Fruit fly (Drosophila melanogaster) whole organism, embryonic: Measurements from ENCODE around the gene CG8176.

Experiments
- Antp ChIP-seq: fragments of 200-800 bp; sonication (Bioruptor generic); optimal IDR thresholded peaks from 3 replicates; lab custom pipeline; 2016; ENCODE audit warnings: missing biosample characterization, missing genetic modification characterization
- Atf3 ChIP-seq: fragments of 200-800 bp; sonication (Bioruptor generic); optimal IDR thresholded peaks from 3 replicates; lab custom pipeline; 2016; ENCODE audit warnings: missing biosample characterization, missing genetic modification characterization
- Atf6 ChIP-seq: fragments of 200-800 bp; sonication (Bioruptor generic); IDR thresholded peaks from 2 replicates; pipeline ENCODE4 v1.3.6; 2022; ENCODE audit warnings: missing biosample characterization, missing genetic modification characterization
- Awh ChIP-seq: fragments of 200-800 bp; sonication (Bioruptor generic); IDR thresholded peaks from 2 replicates; pipeline ENCODE4, ENCODE4 v1.3.6; 2022; ENCODE audit warnings: missing biosample characterization, missing genetic modification characterization
- BEAF-32 ChIP-seq: fragments of 200-800 bp; sonication (Bioruptor generic); optimal IDR thresholded peaks from 3 replicates; lab custom pipeline; 2017; ENCODE audit warnings: missing biosample characterization, missing genetic modification characterization, mild to moderate bottlenecking, moderate library complexity, missing genetic modification reagents
- BtbVII ChIP-seq: fragments of 200-800 bp; sonication (Bioruptor generic); optimal IDR thresholded peaks from 3 replicates; lab custom pipeline; 2017; ENCODE audit warnings: missing biosample characterization, mild to moderate bottlenecking, missing genetic modification characterization
- CG1024 ChIP-seq: fragments of 200-800 bp; sonication (Bioruptor generic); IDR thresholded peaks from 2 replicates; pipeline ENCODE4 v1.3.6; 2022; ENCODE audit warnings: missing biosample characterization, missing genetic modification characterization
- CG10274 ChIP-seq: fragments of 200-800 bp; sonication (Bioruptor generic); optimal IDR thresholded peaks from 3 replicates; lab custom pipeline; 2017; ENCODE audit warnings: missing biosample characterization, mild to moderate bottlenecking, missing genetic modification characterization
- CG10959 ChIP-seq: fragments of 200-800 bp; sonication (Bioruptor generic); IDR thresholded peaks from 2 replicates; pipeline ENCODE4 v1.3.6; 2022; ENCODE audit warnings: missing biosample characterization, missing genetic modification characterization
- CG11456 ChIP-seq: fragments of 200-800 bp; sonication (Bioruptor generic); IDR thresholded peaks from 3 replicates; pipeline ENCODE4 v1.3.6; 2022; ENCODE audit warnings: missing biosample characterization, missing genetic modification characterization
- CG12942 ChIP-seq: fragments of 200-800 bp; sonication (Bioruptor generic); optimal IDR thresholded peaks from 3 replicates; lab custom pipeline; 2016; ENCODE audit warnings: missing biosample characterization, missing genetic modification characterization
- CG14050 ChIP-seq: fragments of 200-800 bp; sonication (Bioruptor generic); IDR thresholded peaks from 3 replicates; pipeline ENCODE4 v1.3.6; 2022; ENCODE audit warnings: missing biosample characterization, missing genetic modification characterization
- CG14965 ChIP-seq: fragments of 200-800 bp; sonication (Bioruptor generic); optimal IDR thresholded peaks from 2 replicates; lab custom pipeline; 2016; ENCODE audit warnings: missing biosample characterization, missing genetic modification characterization, borderline replicate concordance
- CG15696 ChIP-seq: fragments of 200-800 bp; sonication (Bioruptor generic); optimal IDR thresholded peaks from 2 replicates; lab custom pipeline; 2019; ENCODE audit warnings: missing biosample characterization, mild to moderate bottlenecking, missing genetic modification characterization, moderate library complexity
- CG4707 ChIP-seq: fragments of 200-800 bp; sonication (Bioruptor generic); optimal IDR thresholded peaks from 2 replicates; lab custom pipeline; 2018; ENCODE audit warnings: missing biosample characterization, mild to moderate bottlenecking, missing genetic modification characterization, moderate library complexity
- Camta ChIP-seq: fragments of 200-800 bp; sonication (Bioruptor generic); optimal IDR thresholded peaks from 2 replicates; lab custom pipeline; 2016; ENCODE audit warnings: missing biosample characterization, missing genetic modification characterization
- Eip74EF ChIP-seq, 2 experiments: fragments of 200-800 bp in 1 of 2; fragments of >200 bp in 1 of 2; sonication (Bioruptor generic) in 1 of 2; optimal IDR thresholded peaks; 2 replicates each; lab custom pipeline; 2017 to 2019; ENCODE audit warnings: missing biosample characterization in 2 of 2, missing genetic modification characterization in 2 of 2, mild to moderate bottlenecking in 1 of 2, moderate library complexity in 1 of 2
- Fer3 ChIP-seq: fragments of 200-800 bp; sonication (Bioruptor generic); optimal IDR thresholded peaks from 2 replicates; lab custom pipeline; 2018; ENCODE audit warnings: missing biosample characterization, mild to moderate bottlenecking, missing genetic modification characterization, moderate library complexity
- HHEX ChIP-seq: fragments of 200-800 bp; sonication (Bioruptor generic); optimal IDR thresholded peaks from 3 replicates; lab custom pipeline; 2017; ENCODE audit warnings: missing biosample characterization, mild to moderate bottlenecking, missing genetic modification characterization, missing genetic modification reagents
- Hr3 ChIP-seq: fragments of 200-800 bp; sonication (Bioruptor generic); optimal IDR thresholded peaks from 3 replicates; lab custom pipeline; 2016; ENCODE audit warnings: missing biosample characterization, missing genetic modification characterization
- Hr51 ChIP-seq, 2 experiments: fragments of 200-800 bp; sonication (Bioruptor generic); optimal IDR thresholded peaks; 2 replicates in 1 of 2; 3 replicates in 1 of 2; lab custom pipeline; 2016 to 2018; ENCODE audit warnings: missing biosample characterization in 2 of 2, missing genetic modification characterization in 2 of 2, mild to moderate bottlenecking in 1 of 2, moderate library complexity in 1 of 2
- NC2β ChIP-seq: fragments of 200-800 bp; sonication (Bioruptor generic); optimal IDR thresholded peaks from 2 replicates; lab custom pipeline; 2016; ENCODE audit warnings: missing biosample characterization, missing genetic modification characterization
- Sin3A ChIP-seq: fragments of >200 bp; optimal IDR thresholded peaks from 2 replicates; lab custom pipeline; 2018
- Sox102F ChIP-seq: fragments of 200-800 bp; sonication (Bioruptor generic); optimal IDR thresholded peaks from 2 replicates; lab custom pipeline; 2018; ENCODE audit warnings: missing biosample characterization, mild to moderate bottlenecking, missing genetic modification characterization, moderate library complexity
- Sry-β ChIP-seq: fragments of 200-800 bp; sonication (Bioruptor generic); optimal IDR thresholded peaks from 2 replicates; lab custom pipeline; 2018; ENCODE audit warnings: missing biosample characterization, mild to moderate bottlenecking, missing genetic modification characterization, moderate library complexity
- Ssrp ChIP-seq: fragments of 200-800 bp; sonication (Bioruptor generic); optimal IDR thresholded peaks from 2 replicates; lab custom pipeline; 2018; ENCODE audit warnings: missing biosample characterization, mild to moderate bottlenecking, missing genetic modification characterization, moderate library complexity
- ab ChIP-seq: fragments of 200-800 bp; sonication (Bioruptor generic); optimal IDR thresholded peaks from 2 replicates; lab custom pipeline; 2016; ENCODE audit warnings: missing biosample characterization, missing genetic modification characterization
- bab2 ChIP-seq: fragments of 200-800 bp; sonication (Bioruptor generic); optimal IDR thresholded peaks from 2 replicates; lab custom pipeline; 2016; ENCODE audit warnings: missing biosample characterization, missing genetic modification characterization
- dmrt99B ChIP-seq: fragments of 200-800 bp; sonication (Bioruptor generic); optimal IDR thresholded peaks from 2 replicates; lab custom pipeline; 2018; ENCODE audit warnings: missing biosample characterization, mild to moderate bottlenecking, missing genetic modification characterization, moderate library complexity
- en ChIP-seq: fragments of 200-800 bp; sonication (Bioruptor generic); optimal IDR thresholded peaks from 2 replicates; lab custom pipeline; 2016; ENCODE audit warnings: missing biosample characterization, missing genetic modification characterization
- esg ChIP-seq: fragments of 200-800 bp; sonication (Bioruptor generic); conservative IDR thresholded peaks from 2 replicates; pipeline ENCODE4 v1.3.6; 2022; ENCODE audit warnings: missing biosample characterization, missing genetic modification characterization
- ewg ChIP-seq: fragments of 200-800 bp; sonication (Bioruptor generic); optimal IDR thresholded peaks from 3 replicates; lab custom pipeline; 2017; ENCODE audit warnings: mild to moderate bottlenecking, missing biosample characterization, missing genetic modification reagents, missing genetic modification characterization
- exex ChIP-seq: fragments of 200-800 bp; sonication (Bioruptor generic); optimal IDR thresholded peaks from 4 replicates; lab custom pipeline; 2018; ENCODE audit warnings: missing biosample characterization, mild to moderate bottlenecking, missing genetic modification characterization, moderate library complexity
- fd3F ChIP-seq: fragments of 200-800 bp; sonication (Bioruptor generic); optimal IDR thresholded peaks from 2 replicates; lab custom pipeline; 2018; ENCODE audit warnings: missing biosample characterization, mild to moderate bottlenecking, missing genetic modification characterization, moderate library complexity
- fu2 ChIP-seq: fragments of 200-800 bp; sonication (Bioruptor generic); optimal IDR thresholded peaks from 2 replicates; lab custom pipeline; 2016; ENCODE audit warnings: missing biosample characterization, missing genetic modification characterization
- gem ChIP-seq: fragments of 200-800 bp; sonication (Bioruptor generic); optimal IDR thresholded peaks from 2 replicates; lab custom pipeline; 2019; ENCODE audit warnings: missing biosample characterization, mild to moderate bottlenecking, missing genetic modification characterization, moderate library complexity
- her ChIP-seq: fragments of 200-800 bp; sonication (Bioruptor generic); optimal IDR thresholded peaks from 2 replicates; lab custom pipeline; 2016; ENCODE audit warnings: missing biosample characterization, missing genetic modification characterization
- hth ChIP-seq: fragments of >200 bp; optimal IDR thresholded peaks from 2 replicates; lab custom pipeline; 2017; ENCODE audit warnings: inconsistent platforms
- inv ChIP-seq: fragments of 200-800 bp; sonication (Bioruptor generic); IDR thresholded peaks from 2 replicates; pipeline ENCODE4 v1.3.6; 2022; ENCODE audit warnings: missing biosample characterization, missing genetic modification characterization; ENCODE audit not compliant: partially characterized antibody
- kah ChIP-seq: fragments of 200-800 bp; sonication (Bioruptor generic); optimal IDR thresholded peaks from 2 replicates; lab custom pipeline; 2018; ENCODE audit warnings: missing biosample characterization, mild to moderate bottlenecking, missing genetic modification characterization
- kni ChIP-seq: fragments of 200-800 bp; sonication (Bioruptor generic); optimal IDR thresholded peaks from 3 replicates; lab custom pipeline; 2017; ENCODE audit warnings: mild to moderate bottlenecking, missing biosample characterization, missing genetic modification reagents, missing genetic modification characterization
- lola ChIP-seq, 3 experiments: fragments of >200 bp in 2 of 3; fragments of 200-800 bp in 1 of 3; sonication (Bioruptor generic) in 1 of 3; optimal IDR thresholded peaks; 2 replicates each; lab custom pipeline; 2017 to 2019; ENCODE audit warnings: missing biosample characterization in 3 of 3, missing genetic modification characterization in 3 of 3, mild to moderate bottlenecking in 1 of 3, moderate library complexity in 1 of 3
- pros ChIP-seq: fragments of 200-800 bp; sonication (Bioruptor generic); optimal IDR thresholded peaks from 3 replicates; lab custom pipeline; 2019; ENCODE audit warnings: missing biosample characterization, mild to moderate bottlenecking, missing genetic modification characterization, moderate library complexity
- sc ChIP-seq, 3 experiments: fragments of >200 bp in 2 of 3; fragments of 200-800 bp in 1 of 3; sonication (Bioruptor generic) in 1 of 3; optimal IDR thresholded peaks; 2 replicates in 2 of 3; 3 replicates in 1 of 3; lab custom pipeline; 2017; ENCODE audit warnings: mild to moderate bottlenecking in 1 of 3, missing biosample characterization in 1 of 3, missing genetic modification characterization in 1 of 3, missing genetic modification reagents in 1 of 3
- ssp ChIP-seq: fragments of 200-800 bp; sonication (Bioruptor generic); IDR thresholded peaks from 2 replicates; pipeline ENCODE4 v1.3.6; 2022; ENCODE audit warnings: missing biosample characterization, missing genetic modification characterization
- tup ChIP-seq: fragments of 200-800 bp; sonication (Bioruptor generic); optimal IDR thresholded peaks from 2 replicates; lab custom pipeline; 2016; ENCODE audit warnings: missing biosample characterization, mild to moderate bottlenecking, missing genetic modification characterization, moderate library complexity
- zf30C ChIP-seq: fragments of 200-800 bp; sonication (Bioruptor generic); optimal IDR thresholded peaks from 3 replicates; lab custom pipeline; 2018; ENCODE audit warnings: missing biosample characterization, mild to moderate bottlenecking, missing genetic modification characterization
- zfh1 ChIP-seq: fragments of 200-800 bp; sonication (Bioruptor generic); IDR thresholded peaks from 3 replicates; pipeline ENCODE4 v1.3.6; 2022; ENCODE audit warnings: missing biosample characterization, missing genetic modification characterization

The CG8176 gene

DNA sequence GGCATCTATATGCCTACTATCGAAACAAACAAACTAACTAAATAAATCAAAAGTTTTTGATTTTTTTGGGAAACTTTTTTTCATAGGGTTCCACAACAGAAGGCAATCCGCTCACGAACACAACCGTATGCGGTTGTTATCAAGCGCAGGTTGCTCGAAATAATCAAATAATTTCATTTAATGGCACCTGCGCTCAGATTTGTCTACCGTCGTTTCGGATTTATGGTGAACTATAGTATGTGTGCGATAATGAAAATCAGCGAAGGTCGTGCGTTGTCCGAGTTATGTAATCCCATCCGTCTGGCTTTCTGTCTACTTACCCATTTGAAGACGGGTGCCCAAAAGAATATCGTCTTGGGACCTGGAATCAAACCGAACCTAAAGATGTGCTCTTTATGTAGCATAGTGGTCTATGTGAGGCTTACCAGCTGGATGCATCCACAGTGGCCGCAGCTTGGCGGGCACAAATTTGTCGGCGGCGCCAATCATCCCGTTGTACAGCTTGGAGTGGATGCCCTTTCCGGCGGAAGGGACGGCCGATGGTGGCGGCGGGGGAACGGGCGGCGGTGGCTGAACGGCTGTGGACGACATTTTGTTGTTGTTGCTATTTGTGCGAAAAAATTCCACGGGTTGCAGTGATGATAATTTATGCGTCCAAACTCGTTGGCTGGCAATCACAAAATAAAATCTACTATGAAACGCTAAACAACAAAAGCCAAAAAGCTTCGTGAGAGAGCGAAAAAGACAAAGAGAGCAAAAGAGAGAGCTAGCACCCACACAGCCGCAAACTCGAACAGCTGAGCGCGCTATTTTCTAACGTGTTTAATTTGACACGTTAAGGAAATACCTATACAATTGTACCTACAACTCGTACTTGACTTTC lies 57.4 kb downstream of the CG8176 start (continued):
- no peak for TF ChIP-seq CG1024 (GFP tag; lab: Robert Waterston, UW)
- peak; percentile 11; the same call in 1 of the 2 replicates for TF ChIP-seq inv (GFP tag; lab: Robert Waterston, UW)
- TF ChIP-seq Antp (GFP tag; lab: Kevin White, UChicago), result no peak
- TF ChIP-seq Sox102F (GFP tag; lab: Kevin White, UChicago), result no peak
- TF ChIP-seq BEAF-32 (GFP tag; lab: Kevin White, UChicago), result no peak
- TF ChIP-seq CG12942, result no peak
- TF ChIP-seq pros, result no peak
- TF ChIP-seq Atf6 (GFP tag; lab: Robert Waterston, UW), result peak; percentile 35; the same call in 1 of the 2 replicates
- peak; percentile 94 for TF ChIP-seq exex (tag; lab: Kevin White, UChicago)
- TF ChIP-seq CG11456, result peak; percentile 31; the same call in 1 of the 3 replicates
- no peak for TF ChIP-seq Fer3 (tag; lab: Kevin White, UChicago)
- no peak for TF ChIP-seq en (GFP tag; lab: Kevin White, UChicago)
- TF ChIP-seq gem (tag; lab: Kevin White, UChicago), result no peak
- no peak for TF ChIP-seq bab2
- TF ChIP-seq Awh, result no peak
- TF ChIP-seq CG14965 (GFP tag; lab: Kevin White, UChicago), result no peak
- TF ChIP-seq ewg (GFP tag; lab: Kevin White, UChicago), result no peak
- no peak for TF ChIP-seq hth (lab: Kevin White, UChicago)
- TF ChIP-seq CG10274 (GFP tag; lab: Kevin White, UChicago), result no peak
- TF ChIP-seq kah, result no peak
- TF ChIP-seq ab, result no peak
- no peak for TF ChIP-seq NC2β
- no peak for TF ChIP-seq Sin3A (lab: Kevin White, UChicago)
- TF ChIP-seq CG4707, result peak; percentile 3
- no peak for TF ChIP-seq Atf3 (GFP tag; lab: Kevin White, UChicago)
- TF ChIP-seq Hr3 (GFP tag; lab: Kevin White, UChicago), result no peak
- TF ChIP-seq CG10959, result no peak
- TF ChIP-seq CG14050, result no peak
- TF ChIP-seq her (GFP tag; lab: Kevin White, UChicago), result no peak
- TF ChIP-seq dmrt99B, result no peak
- no peak for TF ChIP-seq BtbVII (GFP tag; lab: Kevin White, UChicago)
- TF ChIP-seq Ssrp (tag; lab: Kevin White, UChicago), result no peak
- no peak for TF ChIP-seq Eip74EF (GFP tag; optimal IDR thresholded peaks at IDR 0.05; lab: Kevin White, UChicago)
- no peak for TF ChIP-seq HHEX (GFP tag; lab: Kevin White, UChicago)
- no peak for TF ChIP-seq fu2 (GFP tag; lab: Kevin White, UChicago)
- no peak for TF ChIP-seq esg (GFP tag; lab: Robert Waterston, UW)
- TF ChIP-seq zfh1, result no peak; the same call in 2 of the 3 replicates
- no peak for TF ChIP-seq tup
- no peak for TF ChIP-seq Hr51 (GFP tag; optimal IDR thresholded peaks at IDR 0.05; lab: Kevin White, UChicago)
- no peak for TF ChIP-seq kni (GFP tag; lab: Kevin White, UChicago)
- no peak for TF ChIP-seq lola (GFP tag; optimal IDR thresholded peaks at IDR 0.05; lab: Kevin White, UChicago)
- no peak for TF ChIP-seq Camta (GFP tag; lab: Kevin White, UChicago)
- no peak for TF ChIP-seq zf30C (GFP tag; lab: Kevin White, UChicago)
- no peak for TF ChIP-seq fd3F (GFP tag; lab: Kevin White, UChicago)
- TF ChIP-seq CG15696 (tag; lab: Kevin White, UChicago), result no peak
- no peak for TF ChIP-seq sc (optimal IDR thresholded peaks at IDR 0.05; lab: Kevin White, UChicago)
- no peak for TF ChIP-seq sc (GFP tag; optimal IDR thresholded peaks at IDR 0.05; lab: Kevin White, UChicago)
- TF ChIP-seq ssp (GFP tag; lab: Robert Waterston, UW), result no peak
- no peak for TF ChIP-seq Sry-β (GFP tag; lab: Kevin White, UChicago)
